Worm (Caenorhabditis elegans): ENCODE measurements around the gene frpr-12.

frpr-12 gene

ce11 chrV:8938943-8939342, 36.1 kb downstream of the frpr-12 start:
- no peak for TF ChIP-seq aly-1 (tag; optimal IDR thresholded peaks at IDR 0.05)
- no peak for TF ChIP-seq scrt-1 (GFP tag; IDR thresholded peaks at IDR 0.05)
- TF ChIP-seq tbx-37 (GFP tag; conservative IDR thresholded peaks at IDR 0.05), result no peak
- no peak for TF ChIP-seq ceh-36 (tag; optimal IDR thresholded peaks at IDR 0.05)
- no peak for TF ChIP-seq B0310.2 (tag; optimal IDR thresholded peaks at IDR 0.05)
- TF ChIP-seq ceh-13 (GFP tag; optimal IDR thresholded peaks at IDR 0.05), result no peak
- no peak for TF ChIP-seq hnd-1 (tag; optimal IDR thresholded peaks at IDR 0.05)
- TF ChIP-seq hmbx-1 (tag; optimal IDR thresholded peaks at IDR 0.05), result no peak
- TF ChIP-seq flt-1 (GFP tag; IDR thresholded peaks at IDR 0.05), result no peak
- no peak for TF ChIP-seq ama-1 (optimal IDR thresholded peaks at IDR 0.05)
- TF ChIP-seq F13C5.2 (tag; optimal IDR thresholded peaks at IDR 0.05), result no peak
- no peak for TF ChIP-seq hmg-4 (GFP tag; optimal IDR thresholded peaks at IDR 0.05)
- TF ChIP-seq pes-1 (GFP tag; IDR thresholded peaks at IDR 0.05), result no peak
- TF ChIP-seq sea-1 (GFP tag; conservative IDR thresholded peaks at IDR 0.05), result no peak
- TF ChIP-seq tra-4 (tag; optimal IDR thresholded peaks at IDR 0.05), result no peak
- TF ChIP-seq tbx-11 (GFP tag; IDR thresholded peaks at IDR 0.05), result no peak
- no peak for TF ChIP-seq ets-7 (tag; optimal IDR thresholded peaks at IDR 0.05)

ce11 chrV:8939424-8940065, 36.7 kb downstream of the frpr-12 start:
- no peak for TF ChIP-seq sea-1 (GFP tag; conservative IDR thresholded peaks at IDR 0.05)
- no peak for TF ChIP-seq tbx-37 (GFP tag; conservative IDR thresholded peaks at IDR 0.05)
- TF ChIP-seq pes-1 (GFP tag; IDR thresholded peaks at IDR 0.05), result no peak
- no peak for TF ChIP-seq ceh-13 (GFP tag; optimal IDR thresholded peaks at IDR 0.05)
- TF ChIP-seq ceh-36 (tag; optimal IDR thresholded peaks at IDR 0.05), result no peak
- no peak for TF ChIP-seq B0310.2 (tag; optimal IDR thresholded peaks at IDR 0.05)

ce11 chrV:8940419-8940818, 37.6 kb downstream of the frpr-12 start:
- TF ChIP-seq aly-1 (tag; optimal IDR thresholded peaks at IDR 0.05), result no peak
- no peak for TF ChIP-seq ama-1 (optimal IDR thresholded peaks at IDR 0.05)
- TF ChIP-seq hnd-1 (tag; optimal IDR thresholded peaks at IDR 0.05), result no peak
- no peak for TF ChIP-seq flt-1 (GFP tag; IDR thresholded peaks at IDR 0.05)
- TF ChIP-seq hmg-4 (GFP tag; optimal IDR thresholded peaks at IDR 0.05), result no peak
- TF ChIP-seq B0310.2 (tag; optimal IDR thresholded peaks at IDR 0.05), result no peak

- TF ChIP-seq hmg-4 (GFP tag; optimal IDR thresholded peaks at IDR 0.05) (no peak), ets-7 (tag; optimal IDR thresholded peaks at IDR 0.05) (no peak), scrt-1 (GFP tag; IDR thresholded peaks at IDR 0.05) (no peak), hmbx-1 (tag; optimal IDR thresholded peaks at IDR 0.05) (no peak)
Measured at ce11 chrV:8942437-8942978, 39.7 kb downstream of the frpr-12 start.

ce11 chrV:8943963-8944362, 41.2 kb downstream of the frpr-12 start, which contains the start of gene T19A5.3:
Gene T19A5.3, minus strand, starts transcription at chrV:8944063.
- no peak for TF ChIP-seq tbx-37 (GFP tag; conservative IDR thresholded peaks at IDR 0.05)
- TF ChIP-seq ets-7 (tag; optimal IDR thresholded peaks at IDR 0.05), result no peak
- no peak for TF ChIP-seq F13C5.2 (tag; optimal IDR thresholded peaks at IDR 0.05)
- no peak for TF ChIP-seq pes-1 (GFP tag; IDR thresholded peaks at IDR 0.05)
- TF ChIP-seq aly-1 (tag; optimal IDR thresholded peaks at IDR 0.05), result no peak
- no peak for TF ChIP-seq hnd-1 (tag; optimal IDR thresholded peaks at IDR 0.05)
- no peak for TF ChIP-seq sea-1 (GFP tag; conservative IDR thresholded peaks at IDR 0.05)
- no peak for TF ChIP-seq ceh-36 (tag; optimal IDR thresholded peaks at IDR 0.05)
- TF ChIP-seq hmg-4 (GFP tag; optimal IDR thresholded peaks at IDR 0.05), result no peak

ce11 chrV:8944481-8944880, 41.7 kb downstream of the frpr-12 start:
- TF ChIP-seq hnd-1 (tag; optimal IDR thresholded peaks at IDR 0.05) (no peak), flt-1 (GFP tag; IDR thresholded peaks at IDR 0.05) (no peak), ceh-13 (GFP tag; optimal IDR thresholded peaks at IDR 0.05) (no peak), B0310.2 (tag; optimal IDR thresholded peaks at IDR 0.05) (no peak), scrt-1 (GFP tag; IDR thresholded peaks at IDR 0.05) (no peak), tbx-37 (GFP tag; conservative IDR thresholded peaks at IDR 0.05) (no peak), sea-1 (GFP tag; conservative IDR thresholded peaks at IDR 0.05) (no peak), F13C5.2 (tag; optimal IDR thresholded peaks at IDR 0.05) (no peak), tra-4 (tag; optimal IDR thresholded peaks at IDR 0.05) (no peak), hmg-4 (GFP tag; optimal IDR thresholded peaks at IDR 0.05) (no peak), tbx-11 (GFP tag; IDR thresholded peaks at IDR 0.05) (no peak), aly-1 (tag; optimal IDR thresholded peaks at IDR 0.05) (no peak), ets-7 (tag; optimal IDR thresholded peaks at IDR 0.05) (no peak), pes-1 (GFP tag; IDR thresholded peaks at IDR 0.05) (no peak), ceh-36 (tag; optimal IDR thresholded peaks at IDR 0.05) (no peak), ama-1 (optimal IDR thresholded peaks at IDR 0.05) (no peak), hmbx-1 (tag; optimal IDR thresholded peaks at IDR 0.05) (no peak)

ce11 chrV:8946142-8946541, 43.3 kb downstream of the frpr-12 start:
- TF ChIP-seq hmbx-1 (tag; optimal IDR thresholded peaks at IDR 0.05), result no peak
- no peak for TF ChIP-seq tbx-37 (GFP tag; conservative IDR thresholded peaks at IDR 0.05)

ce11 chrV:8947499-8947898, 44.7 kb downstream of the frpr-12 start, which contains the start of gene gck-1:
Gene gck-1, plus strand, starts transcription at chrV:8947799.
- TF ChIP-seq F13C5.2 (tag; optimal IDR thresholded peaks at IDR 0.05) (no peak), tra-4 (tag; optimal IDR thresholded peaks at IDR 0.05) (no peak), flt-1 (GFP tag; IDR thresholded peaks at IDR 0.05) (no peak), tbx-11 (GFP tag; IDR thresholded peaks at IDR 0.05) (no peak), ceh-13 (GFP tag; optimal IDR thresholded peaks at IDR 0.05) (no peak), pes-1 (GFP tag; IDR thresholded peaks at IDR 0.05) (no peak), hmg-4 (GFP tag; optimal IDR thresholded peaks at IDR 0.05) (no peak), sea-1 (GFP tag; conservative IDR thresholded peaks at IDR 0.05) (no peak), hmbx-1 (tag; optimal IDR thresholded peaks at IDR 0.05) (no peak), ets-7 (tag; optimal IDR thresholded peaks at IDR 0.05) (no peak), aly-1 (tag; optimal IDR thresholded peaks at IDR 0.05) (no peak), B0310.2 (tag; optimal IDR thresholded peaks at IDR 0.05) (no peak), ceh-36 (tag; optimal IDR thresholded peaks at IDR 0.05) (no peak), ama-1 (optimal IDR thresholded peaks at IDR 0.05) (no peak), tbx-37 (GFP tag; conservative IDR thresholded peaks at IDR 0.05) (no peak), hnd-1 (tag; optimal IDR thresholded peaks at IDR 0.05) (no peak), scrt-1 (GFP tag; IDR thresholded peaks at IDR 0.05) (no peak)

All from whole organism, early embryonic.